Worm (Caenorhabditis elegans) whole organism, mixed stage, embryonic: Measurements from ENCODE around the gene C32B5.7.

ENCODE experiments used
- bed-3 ChIP-seq: fragments of 200-800 bp; sonication (Bioruptor generic); optimal IDR thresholded peaks from 3 replicates; lab custom pipeline; 2018; ENCODE audit warnings: mild to moderate bottlenecking, missing genetic modification characterization, moderate library complexity, missing compliant biosample characterization
- elt-1 ChIP-seq: sonication (generic microtip); optimal IDR thresholded peaks from 2 replicates; lab custom pipeline; 2017; ENCODE audit warnings: missing genetic modification characterization, mild to moderate bottlenecking, missing compliant biosample characterization, antibody characterized with exemption, moderate library complexity, borderline replicate concordance; ENCODE audit not compliant: insufficient read depth
- mep-1 ChIP-seq: fragments of 150-350 bp; optimal IDR thresholded peaks from 2 replicates; lab custom pipeline; 2017; ENCODE audit warnings: missing biosample characterization, missing genetic modification reagents, missing genetic modification characterization, inconsistent platforms
- nhr-12 ChIP-seq: fragments of 150-350 bp; optimal IDR thresholded peaks from 2 replicates; lab custom pipeline; 2014; ENCODE audit warnings: missing biosample characterization, missing genetic modification characterization
- sem-2 ChIP-seq: fragments of 200-800 bp; sonication (Bioruptor generic); optimal IDR thresholded peaks from 2 replicates; lab custom pipeline; 2018; ENCODE audit warnings: mild to moderate bottlenecking, missing genetic modification characterization, missing compliant biosample characterization
- unc-62 ChIP-seq: fragments of 150-350 bp; optimal IDR thresholded peaks from 2 replicates; lab custom pipeline; 2014; ENCODE audit warnings: missing biosample characterization, missing genetic modification reagents, missing genetic modification characterization

ce11 chrII:999493-999892 lies 39.2 kb downstream of the C32B5.7 start, which contains the start of gene fbxb-29:
- TF ChIP-seq bed-3 (GFP tag; lab: Kevin White, UChicago): no peak
- TF ChIP-seq elt-1: no peak
- no peak for TF ChIP-seq unc-62 (GFP tag; lab: Kevin White, UChicago)
- TF ChIP-seq nhr-12 (tag; lab: Kevin White, UChicago): no peak
- no peak for TF ChIP-seq mep-1 (tag; lab: Kevin White, UChicago)
- no peak for TF ChIP-seq sem-2
